Worm (Caenorhabditis elegans): ENCODE data around the gene F16H6.7.

DNA sequence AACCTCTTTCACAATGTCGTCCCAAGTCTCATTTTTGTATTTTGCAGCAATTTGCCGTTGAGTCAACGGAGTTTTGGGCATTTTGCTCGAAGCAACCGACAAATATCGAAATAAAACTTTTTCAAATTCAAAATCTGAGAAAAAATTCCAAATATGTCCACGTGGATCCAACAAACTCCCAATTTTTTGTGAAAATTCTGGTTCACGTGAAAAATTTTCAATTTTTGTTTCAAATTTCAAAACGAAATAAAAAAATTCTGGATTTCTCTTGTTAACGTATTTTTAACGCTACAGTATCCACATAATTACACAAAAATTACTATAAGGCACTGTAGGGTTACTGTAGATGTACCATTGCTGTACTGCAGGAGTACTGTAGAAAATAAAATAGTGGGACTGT is 47.7 kb downstream of the F16H6.7 start, which contains the start of gene C14A6.13:
- TF ChIP-seq hlh-30 (tag; optimal IDR thresholded peaks at IDR 0.05; ENCODE audit: insufficient read depth) (no peak), pax-1 (tag; optimal IDR thresholded peaks at IDR 0.05) (no peak), ref-2 (tag; optimal IDR thresholded peaks at IDR 0.05) (no peak), hlh-6 (tag; optimal IDR thresholded peaks at IDR 0.05) (no peak), K02D7.2 (tag; optimal IDR thresholded peaks at IDR 0.05) (no peak), tbx-2 (tag; optimal IDR thresholded peaks at IDR 0.05) (no peak)

Measured in whole organism, late embryonic.